Fruit fly (Drosophila melanogaster): ENCODE measurements around the gene MTPAP.

The MTPAP gene

dm6 chrX:1312510-1312909 is 36.6 kb downstream of the MTPAP start:
- TF ChIP-seq Mio (GFP tag; optimal IDR thresholded peaks at IDR 0.05) (no peak), foxo (GFP tag; optimal IDR thresholded peaks at IDR 0.05) (no peak), Hr78 (GFP tag; optimal IDR thresholded peaks at IDR 0.05) (no peak), Myc (optimal IDR thresholded peaks at IDR 0.05) (no peak), GATAd (GFP tag; optimal IDR thresholded peaks at IDR 0.05) (no peak), Rel (GFP tag; optimal IDR thresholded peaks at IDR 0.05) (no peak), Rel (tag; optimal IDR thresholded peaks at IDR 0.05) (no peak)

- TF ChIP-seq Mio (GFP tag; optimal IDR thresholded peaks at IDR 0.05) (no peak), woc (GFP tag; optimal IDR thresholded peaks at IDR 0.05) (no peak), pan (optimal IDR thresholded peaks at IDR 0.05) (no peak), Hr78 (GFP tag; optimal IDR thresholded peaks at IDR 0.05) (no peak), Dif (GFP tag; optimal IDR thresholded peaks at IDR 0.05; ENCODE audit: partially characterized antibody) (no peak), br (GFP tag; optimal IDR thresholded peaks at IDR 0.05) (no peak), Hnf4 (GFP tag; optimal IDR thresholded peaks at IDR 0.05) (no peak), Rel (GFP tag; optimal IDR thresholded peaks at IDR 0.05) (no peak), Rel (tag; optimal IDR thresholded peaks at IDR 0.05) (no peak), Jra (GFP tag; optimal IDR thresholded peaks at IDR 0.05) (no peak), jim (GFP tag; optimal IDR thresholded peaks at IDR 0.05) (no peak), GATAd (GFP tag; optimal IDR thresholded peaks at IDR 0.05) (no peak), Dfd (GFP tag; optimal IDR thresholded peaks at IDR 0.05) (no peak), OdsH (GFP tag; optimal IDR thresholded peaks at IDR 0.05) (no peak), lola (GFP tag; optimal IDR thresholded peaks at IDR 0.05) (no peak), rgr (GFP tag; optimal IDR thresholded peaks at IDR 0.05) (no peak), usp (GFP tag; optimal IDR thresholded peaks at IDR 0.05) (no peak), dl (GFP tag; optimal IDR thresholded peaks at IDR 0.05; ENCODE audit: insufficient read depth in 1 of 2, partially characterized antibody in 2 of 2) (no peak), HLH106 (tag; optimal IDR thresholded peaks at IDR 0.05) (no peak), dsf (GFP tag; optimal IDR thresholded peaks at IDR 0.05; ENCODE audit: borderline replicate concordance) (no peak)
Observed at dm6 chrX:1311218-1311617, 37.9 kb downstream of the MTPAP start.

- TF ChIP-seq Abd-B (GFP tag; optimal IDR thresholded peaks at IDR 0.05), result no peak
Observed at dm6 chrX:1308444-1308843, 40.7 kb downstream of the MTPAP start.

- TF ChIP-seq sage (GFP tag; optimal IDR thresholded peaks at IDR 0.05) (no peak), dsf (GFP tag; optimal IDR thresholded peaks at IDR 0.05; ENCODE audit: borderline replicate concordance) (no peak), usp (GFP tag; optimal IDR thresholded peaks at IDR 0.05) (no peak)
Observed at dm6 chrX:1303961-1304360, 45.2 kb downstream of the MTPAP start.

- no peak for TF ChIP-seq Dfd (GFP tag; optimal IDR thresholded peaks at IDR 0.05)
Observed at dm6 chrX:1299928-1300327, 49.2 kb downstream of the MTPAP start.

dm6 chrX:1298287-1298686 is 50.9 kb downstream of the MTPAP start, which contains the start of gene CG32811:
Gene CG32811, minus strand, starts transcription at chrX:1298387.
- no peak for TF ChIP-seq pan (optimal IDR thresholded peaks at IDR 0.05)
- no peak for TF ChIP-seq sv (GFP tag; optimal IDR thresholded peaks at IDR 0.05)
- TF ChIP-seq Hr78 (GFP tag; optimal IDR thresholded peaks at IDR 0.05), result no peak
- no peak for TF ChIP-seq Abd-B (GFP tag; optimal IDR thresholded peaks at IDR 0.05)
- TF ChIP-seq CG9705 (GFP tag; optimal IDR thresholded peaks at IDR 0.05), result no peak
- no peak for TF ChIP-seq woc (GFP tag; optimal IDR thresholded peaks at IDR 0.05)
- no peak for TF ChIP-seq dl (GFP tag; optimal IDR thresholded peaks at IDR 0.05; ENCODE audit: insufficient read depth in 1 of 2, partially characterized antibody in 2 of 2)
- no peak for TF ChIP-seq Rel (GFP tag; optimal IDR thresholded peaks at IDR 0.05)
- TF ChIP-seq Rel (tag; optimal IDR thresholded peaks at IDR 0.05), result no peak
- no peak for TF ChIP-seq brk (GFP tag; optimal IDR thresholded peaks at IDR 0.05)
- no peak for TF ChIP-seq Dif (GFP tag; optimal IDR thresholded peaks at IDR 0.05; ENCODE audit: partially characterized antibody)
- TF ChIP-seq jim (GFP tag; optimal IDR thresholded peaks at IDR 0.05), result no peak
- no peak for TF ChIP-seq tai (GFP tag; optimal IDR thresholded peaks at IDR 0.05)
- TF ChIP-seq HLH106 (tag; optimal IDR thresholded peaks at IDR 0.05), result no peak
- no peak for TF ChIP-seq Myc (optimal IDR thresholded peaks at IDR 0.05)
- TF ChIP-seq Vsx2 (GFP tag; optimal IDR thresholded peaks at IDR 0.05; ENCODE audit: partially characterized antibody), result no peak
- no peak for TF ChIP-seq Dfd (GFP tag; optimal IDR thresholded peaks at IDR 0.05)
- no peak for TF ChIP-seq Sp1 (GFP tag; optimal IDR thresholded peaks at IDR 0.05)
- TF ChIP-seq CrebA (GFP tag; optimal IDR thresholded peaks at IDR 0.05; ENCODE audit: borderline replicate concordance), result no peak
- TF ChIP-seq foxo (GFP tag; optimal IDR thresholded peaks at IDR 0.05), result no peak
- TF ChIP-seq usp (GFP tag; optimal IDR thresholded peaks at IDR 0.05), result no peak

All from whole organism, wandering third instar larva.